Worm (Caenorhabditis elegans) whole organism, L1 larva: Measurements from ENCODE around the gene ncr-2.

Source experiments
- F16B12.6 ChIP-seq: fragments of 150-350 bp; optimal IDR thresholded peaks from 2 replicates; lab custom pipeline; 2014; ENCODE audit warnings: missing biosample characterization, missing genetic modification characterization
- aha-1 ChIP-seq: fragments of 150-350 bp; optimal IDR thresholded peaks from 2 replicates; lab custom pipeline; 2014; ENCODE audit warnings: missing biosample characterization, missing genetic modification characterization
- aly-2 ChIP-seq: fragments of 150-350 bp; optimal IDR thresholded peaks from 2 replicates; lab custom pipeline; 2014; ENCODE audit warnings: missing biosample characterization, missing genetic modification characterization
- ama-1 ChIP-seq: fragments of 150-350 bp; optimal IDR thresholded peaks from 2 replicates; lab custom pipeline; 2014
- blmp-1 ChIP-seq: fragments of 150-350 bp; optimal IDR thresholded peaks from 2 replicates; lab custom pipeline; 2014; ENCODE audit warnings: missing biosample characterization, missing genetic modification characterization
- ceh-8 ChIP-seq: fragments of 200-800 bp; sonication (Bioruptor generic); optimal IDR thresholded peaks from 2 replicates; lab custom pipeline; 2018; ENCODE audit warnings: mild to moderate bottlenecking, missing genetic modification characterization, moderate library complexity, missing compliant biosample characterization
- ceh-82 ChIP-seq, 3 experiments: fragments of 150-350 bp in 1 of 3; sonication (generic microtip) in 2 of 3; optimal IDR thresholded peaks; 2 replicates each; lab custom pipeline; 2014 to 2017; ENCODE audit warnings: missing biosample characterization in 3 of 3, missing genetic modification characterization in 3 of 3
- ces-1 ChIP-seq: fragments of 150-350 bp; optimal IDR thresholded peaks from 2 replicates; lab custom pipeline; 2014; ENCODE audit warnings: missing biosample characterization, missing genetic modification reagents, missing genetic modification characterization
- efl-1 ChIP-seq, 4 experiments: fragments of 150-350 bp; optimal IDR thresholded peaks in 3 of 4; peaks in 1 of 4; 1 replicate in 1 of 4; 2 replicates in 3 of 4; lab custom pipeline; 2014; ENCODE audit warnings: missing biosample characterization in 2 of 4, missing genetic modification characterization in 2 of 4, missing genetic modification reagents in 2 of 4
- egl-27 ChIP-seq, 2 experiments: fragments of 150-350 bp in 1 of 2; sonication (generic microtip); optimal IDR thresholded peaks; 3 replicates each; lab custom pipeline; 2017 to 2018; ENCODE audit warnings: missing biosample characterization in 2 of 2, missing genetic modification characterization in 2 of 2, missing genetic modification reagents in 2 of 2
- elt-2 ChIP-seq: sonication (generic microtip); optimal IDR thresholded peaks from 2 replicates; lab custom pipeline; 2016; ENCODE audit warnings: missing genetic modification characterization, mild to moderate bottlenecking, inconsistent platforms, missing compliant biosample characterization, missing genetic modification reagents
- elt-3 ChIP-seq, 6 experiments: fragments of 150-350 bp in 1 of 6; sonication (generic microtip); optimal IDR thresholded peaks; 2 replicates each; lab custom pipeline; 2017 to 2018; ENCODE audit warnings: missing biosample characterization in 6 of 6, missing genetic modification characterization in 6 of 6, inconsistent platforms in 1 of 6
- ets-5 ChIP-seq: fragments of 200-800 bp; sonication (Bioruptor generic); IDR thresholded peaks from 2 replicates; pipeline ENCODE4 v1.3.6; 2022; ENCODE audit warnings: missing genetic modification characterization, missing compliant biosample characterization
- fkh-4 ChIP-seq: sonication (generic microtip); optimal IDR thresholded peaks from 2 replicates; lab custom pipeline; 2016; ENCODE audit warnings: missing compliant biosample characterization, missing genetic modification characterization, borderline replicate concordance
- fkh-8 ChIP-seq: sonication (generic microtip); optimal IDR thresholded peaks from 2 replicates; lab custom pipeline; 2016; ENCODE audit warnings: mild to moderate bottlenecking, missing genetic modification characterization, missing compliant biosample characterization
- irx-1 ChIP-seq: sonication (generic microtip); optimal IDR thresholded peaks from 2 replicates; lab custom pipeline; 2016; ENCODE audit warnings: missing genetic modification characterization, missing compliant biosample characterization
- lin-13 ChIP-seq: fragments of 150-350 bp; optimal IDR thresholded peaks from 2 replicates; lab custom pipeline; 2014; ENCODE audit warnings: missing biosample characterization, missing genetic modification reagents, missing genetic modification characterization
- lin-14 ChIP-seq: fragments of 200-800 bp; sonication (Bioruptor generic); optimal IDR thresholded peaks from 2 replicates; lab custom pipeline; 2018; ENCODE audit warnings: mild to moderate bottlenecking, missing genetic modification characterization, moderate library complexity, missing compliant biosample characterization
- lin-35 ChIP-seq, 2 experiments: fragments of 150-350 bp; optimal IDR thresholded peaks; 2 replicates each; lab custom pipeline; 2014; ENCODE audit warnings: missing biosample characterization in 2 of 2, missing genetic modification characterization in 2 of 2, missing genetic modification reagents in 2 of 2
- lir-3 ChIP-seq: sonication (generic microtip); optimal IDR thresholded peaks from 2 replicates; lab custom pipeline; 2016; ENCODE audit warnings: mild to moderate bottlenecking, missing genetic modification characterization, moderate library complexity, missing compliant biosample characterization; ENCODE audit not compliant: poor library complexity
- lsy-2 ChIP-seq, 2 experiments: fragments of 150-350 bp; optimal IDR thresholded peaks; 2 replicates each; lab custom pipeline; 2014; ENCODE audit warnings: missing biosample characterization in 2 of 2, missing genetic modification characterization in 2 of 2
- mep-1 ChIP-seq: fragments of 150-350 bp; optimal IDR thresholded peaks from 2 replicates; lab custom pipeline; 2014; ENCODE audit warnings: missing biosample characterization, missing genetic modification characterization
- nhr-12 ChIP-seq: sonication (generic microtip); optimal IDR thresholded peaks from 2 replicates; lab custom pipeline; 2017; ENCODE audit warnings: missing biosample characterization, missing genetic modification characterization
- nhr-19 ChIP-seq: fragments of 200-800 bp; sonication (Bioruptor generic); conservative IDR thresholded peaks from 2 replicates; pipeline ENCODE4 v1.3.6; 2022; ENCODE audit warnings: missing genetic modification characterization, missing compliant biosample characterization
- nhr-20 ChIP-seq: sonication (generic microtip); optimal IDR thresholded peaks from 2 replicates; lab custom pipeline; 2016; ENCODE audit warnings: mild to moderate bottlenecking, missing genetic modification characterization, missing compliant biosample characterization
- nhr-28 ChIP-seq: fragments of 150-350 bp; optimal IDR thresholded peaks from 2 replicates; lab custom pipeline; 2014; ENCODE audit warnings: missing biosample characterization, missing genetic modification characterization
- nhr-71 ChIP-seq: sonication (generic microtip); optimal IDR thresholded peaks from 2 replicates; lab custom pipeline; 2016; ENCODE audit warnings: mild to moderate bottlenecking, missing genetic modification characterization, moderate library complexity, missing compliant biosample characterization
- nhr-85 ChIP-seq: sonication (generic microtip); peaks from one replicate; lab custom pipeline; 2016; ENCODE audit warnings: missing genetic modification characterization, inconsistent platforms, missing compliant biosample characterization
- nhr-90 ChIP-seq: sonication (generic microtip); optimal IDR thresholded peaks from 2 replicates; lab custom pipeline; 2016; ENCODE audit warnings: mild to moderate bottlenecking, missing genetic modification characterization, missing compliant biosample characterization; ENCODE audit not compliant: poor library complexity
- pax-3 ChIP-seq: fragments of 200-800 bp; sonication (Bioruptor generic); optimal IDR thresholded peaks from 2 replicates; lab custom pipeline; 2018; ENCODE audit warnings: mild to moderate bottlenecking, missing genetic modification characterization, moderate library complexity, missing compliant biosample characterization
- rnt-1 ChIP-seq: sonication (generic microtip); optimal IDR thresholded peaks from 2 replicates; lab custom pipeline; 2016; ENCODE audit warnings: mild to moderate bottlenecking, missing genetic modification characterization, moderate library complexity, missing compliant biosample characterization
- snpc-4 ChIP-seq: fragments of 150-350 bp; optimal IDR thresholded peaks from 2 replicates; lab custom pipeline; 2014; ENCODE audit warnings: missing biosample characterization, missing genetic modification characterization
- snu-23 ChIP-seq: sonication (generic microtip); optimal IDR thresholded peaks from 2 replicates; lab custom pipeline; 2016; ENCODE audit warnings: missing genetic modification characterization, missing compliant biosample characterization
- sptf-1 ChIP-seq: fragments of 150-350 bp; optimal IDR thresholded peaks from 2 replicates; lab custom pipeline; 2014; ENCODE audit warnings: missing biosample characterization, missing genetic modification characterization
- swsn-7 ChIP-seq: sonication (generic microtip); optimal IDR thresholded peaks from 2 replicates; lab custom pipeline; 2016; ENCODE audit warnings: missing genetic modification characterization, missing compliant biosample characterization
- tbx-2 ChIP-seq: sonication (generic microtip); optimal IDR thresholded peaks from 2 replicates; lab custom pipeline; 2016; ENCODE audit warnings: missing genetic modification characterization, missing compliant biosample characterization
- unc-98 ChIP-seq: fragments of 200-800 bp; sonication (Bioruptor generic); IDR thresholded peaks from 2 replicates; pipeline ENCODE4 v1.3.6; 2022; ENCODE audit warnings: missing genetic modification characterization, missing compliant biosample characterization
- zag-1 ChIP-seq: fragments of 150-350 bp; optimal IDR thresholded peaks from 2 replicates; lab custom pipeline; 2014; ENCODE audit warnings: missing biosample characterization, missing genetic modification characterization
- ztf-4 ChIP-seq: fragments of 150-350 bp; optimal IDR thresholded peaks from 2 replicates; lab custom pipeline; 2014; ENCODE audit warnings: missing biosample characterization, missing genetic modification characterization

The ncr-2 gene

ce11 chrIII:8235358-8235757, 22.8 kb upstream of the ncr-2 start, which contains the start of gene C02F5.14:
TSS of gene C02F5.14 (minus strand) at chrIII:8235514.
- TF ChIP-seq nhr-85 (tag; lab: Kevin White, UChicago) (peak; percentile 48), snpc-4 (no peak), nhr-19 (GFP tag; lab: Robert Waterston, UW) (no peak), zag-1 (no peak), ama-1 (lab: Kevin White, UChicago) (no peak), efl-1 (optimal IDR thresholded peaks at IDR 0.05; lab: Kevin White, UChicago) (no peak), efl-1 (GFP tag; optimal IDR thresholded peaks at IDR 0.05 in 1 of 2; lab: Kevin White, UChicago) (no peak), fkh-8 (no peak), unc-98 (GFP tag; lab: Robert Waterston, UW) (no peak), blmp-1 (tag; lab: Kevin White, UChicago) (peak; percentile 95), egl-27 (tag; optimal IDR thresholded peaks at IDR 0.05; lab: Kevin White, UChicago) (no peak), aha-1 (tag; lab: Kevin White, UChicago) (no peak), ceh-82 (tag; optimal IDR thresholded peaks at IDR 0.05; lab: Kevin White, UChicago) (no peak), lir-3 (tag; lab: Kevin White, UChicago) (no peak)

ce11 chrIII:8235880-8236279, 22.3 kb upstream of the ncr-2 start, which contains the start of gene C02F5.5:
TSS of gene C02F5.5 (plus strand) at chrIII:8236180.
- TF ChIP-seq aly-2 (tag; lab: Kevin White, UChicago) = no peak
- no peak for TF ChIP-seq ceh-82 (tag; optimal IDR thresholded peaks at IDR 0.05; lab: Kevin White, UChicago)
- TF ChIP-seq ceh-8 (GFP tag; lab: Kevin White, UChicago) = no peak

ce11 chrIII:8237827-8238226, 20.3 kb upstream of the ncr-2 start, which contains the start of gene tsp-2:
TSS of gene tsp-2 (minus strand) at chrIII:8237935.
- peak; percentile 47 for TF ChIP-seq elt-2
- no peak for TF ChIP-seq elt-3 (tag; optimal IDR thresholded peaks at IDR 0.05; lab: Kevin White, UChicago)

- no peak for TF ChIP-seq fkh-8
- TF ChIP-seq efl-1 (optimal IDR thresholded peaks at IDR 0.05; lab: Kevin White, UChicago) = no peak
- peak in 1 of 2 experiments; percentile 69 for TF ChIP-seq efl-1 (GFP tag; optimal IDR thresholded peaks at IDR 0.05 in 1 of 2; lab: Kevin White, UChicago)
These were observed 18.8 kb upstream of the ncr-2 start, which contains the start of gene tsp-1 for ce11 chrIII:8239325-8239724. TSS of gene tsp-1 (minus strand) at chrIII:8239423.

ce11 chrIII:8240247-8240646, 17.9 kb upstream of the ncr-2 start:
- TF ChIP-seq ces-1 (GFP tag; lab: Kevin White, UChicago) (no peak), sptf-1 (no peak), lsy-2 (tag; optimal IDR thresholded peaks at IDR 0.05; lab: Kevin White, UChicago) (no peak), nhr-20 (tag; lab: Kevin White, UChicago) (peak; percentile 12)

ce11 chrIII:8240948-8241347, 17.2 kb upstream of the ncr-2 start:
- TF ChIP-seq lin-13 (GFP tag; lab: Kevin White, UChicago) (no peak), pax-3 (tag; lab: Kevin White, UChicago) (no peak), irx-1 (tag; lab: Kevin White, UChicago) (no peak), nhr-28 (tag; lab: Kevin White, UChicago) (no peak), nhr-12 (tag; lab: Kevin White, UChicago) (no peak), efl-1 (optimal IDR thresholded peaks at IDR 0.05; lab: Kevin White, UChicago) (no peak), efl-1 (GFP tag; optimal IDR thresholded peaks at IDR 0.05 in 1 of 2; lab: Kevin White, UChicago) (no peak), tbx-2 (tag; lab: Kevin White, UChicago) (no peak), aly-2 (tag; lab: Kevin White, UChicago) (no peak), snu-23 (GFP tag; lab: Kevin White, UChicago) (no peak), swsn-7 (tag; lab: Kevin White, UChicago) (no peak)

ce11 chrIII:8242809-8243208, 15.3 kb upstream of the ncr-2 start, which contains the start of gene C02F5.12:
TSS of gene C02F5.12 (minus strand) at chrIII:8243029.
- TF ChIP-seq nhr-90 (peak; percentile 15), F16B12.6 (no peak), ztf-4 (no peak), lin-14 (GFP tag; lab: Kevin White, UChicago) (peak; percentile 32), fkh-4 (tag; lab: Kevin White, UChicago) (no peak), nhr-71 (tag; lab: Kevin White, UChicago) (peak; percentile 51), rnt-1 (peak; percentile 11), efl-1 (optimal IDR thresholded peaks at IDR 0.05; lab: Kevin White, UChicago) (peak in 1 of 2 experiments; percentile 3), efl-1 (GFP tag; optimal IDR thresholded peaks at IDR 0.05 in 1 of 2; lab: Kevin White, UChicago) (no peak), nhr-20 (tag; lab: Kevin White, UChicago) (peak; percentile 60), mep-1 (peak; percentile 63), lin-35 (GFP tag; optimal IDR thresholded peaks at IDR 0.05; lab: Kevin White, UChicago) (peak in 1 of 2 experiments; percentile 21), lsy-2 (tag; optimal IDR thresholded peaks at IDR 0.05; lab: Kevin White, UChicago) (peak; percentile 11 to 32), blmp-1 (tag; lab: Kevin White, UChicago) (peak; percentile 64), snu-23 (GFP tag; lab: Kevin White, UChicago) (peak; percentile 39), ets-5 (GFP tag; lab: Robert Waterston, UW) (no peak), lir-3 (tag; lab: Kevin White, UChicago) (no peak)
